Fruit fly (Drosophila melanogaster) whole organism, wandering third instar larva: ENCODE data around the gene CG11396.

Source experiments
- Abd-B ChIP-seq: fragments of >200 bp; optimal IDR thresholded peaks from 2 replicates; lab custom pipeline; 2017; ENCODE audit warnings: missing biosample characterization, missing genetic modification characterization
- CG9705 ChIP-seq: fragments of 200-800 bp; sonication (Bioruptor generic); optimal IDR thresholded peaks from 2 replicates; lab custom pipeline; 2018; ENCODE audit warnings: missing biosample characterization, mild to moderate bottlenecking, missing genetic modification characterization
- CrebA ChIP-seq: fragments of 200-800 bp; sonication (Bioruptor generic); optimal IDR thresholded peaks from 2 replicates; lab custom pipeline; 2016; ENCODE audit warnings: missing biosample characterization, mild to moderate bottlenecking, missing genetic modification characterization, borderline replicate concordance
- Dfd ChIP-seq: fragments of >200 bp; optimal IDR thresholded peaks from 2 replicates; lab custom pipeline; 2017; ENCODE audit warnings: missing biosample characterization, missing genetic modification characterization
- GATAd ChIP-seq: sonication (Bioruptor generic); optimal IDR thresholded peaks from 2 replicates; lab custom pipeline; 2016; ENCODE audit warnings: missing biosample characterization, missing genetic modification characterization
- HLH106 ChIP-seq: fragments of 200-800 bp; optimal IDR thresholded peaks from 3 replicates; lab custom pipeline; 2019; ENCODE audit warnings: missing biosample characterization, mild to moderate bottlenecking, missing genetic modification characterization, moderate library complexity
- Hnf4 ChIP-seq: fragments of 200-800 bp; sonication (Bioruptor generic); optimal IDR thresholded peaks from 2 replicates; lab custom pipeline; 2016; ENCODE audit warnings: missing biosample characterization, mild to moderate bottlenecking, missing genetic modification characterization
- Hr78 ChIP-seq: fragments of >200 bp; optimal IDR thresholded peaks from 2 replicates; lab custom pipeline; 2017; ENCODE audit warnings: missing biosample characterization, missing genetic modification characterization
- Hr83 ChIP-seq: fragments of 200-300 bp; sonication (Bioruptor generic); optimal IDR thresholded peaks from 2 replicates; lab custom pipeline; 2016; ENCODE audit warnings: missing biosample characterization, mild to moderate bottlenecking, missing genetic modification characterization, moderate library complexity; ENCODE audit not compliant: poor library complexity, severe bottlenecking
- Jra ChIP-seq: sonication (Bioruptor generic); optimal IDR thresholded peaks from 2 replicates; lab custom pipeline; 2016; ENCODE audit warnings: missing biosample characterization, missing genetic modification characterization
- Mio ChIP-seq: sonication (Bioruptor generic); optimal IDR thresholded peaks from 2 replicates; lab custom pipeline; 2016; ENCODE audit warnings: missing biosample characterization, missing genetic modification characterization
- Myc ChIP-seq: fragments of >200 bp; optimal IDR thresholded peaks from 2 replicates; lab custom pipeline; 2017
- N ChIP-seq: fragments of >200 bp; optimal IDR thresholded peaks from 2 replicates; lab custom pipeline; 2018; ENCODE audit warnings: missing biosample characterization, missing external identifiers, missing genetic modification characterization
- OdsH ChIP-seq: fragments of 200-800 bp; sonication (Bioruptor generic); optimal IDR thresholded peaks from 2 replicates; lab custom pipeline; 2016; ENCODE audit warnings: missing biosample characterization, mild to moderate bottlenecking, missing genetic modification characterization
- Rel ChIP-seq, 2 experiments: fragments of 200-800 bp; sonication (Bioruptor generic) in 1 of 2; optimal IDR thresholded peaks; 2 replicates in 1 of 2; 3 replicates in 1 of 2; lab custom pipeline; 2016 to 2019; ENCODE audit warnings: mild to moderate bottlenecking in 2 of 2, missing biosample characterization in 2 of 2, missing genetic modification characterization in 2 of 2, moderate library complexity in 1 of 2
- Sp1 ChIP-seq: fragments of 200-800 bp; sonication (Bioruptor generic); optimal IDR thresholded peaks from 3 replicates; lab custom pipeline; 2019; ENCODE audit warnings: missing biosample characterization, mild to moderate bottlenecking, missing genetic modification characterization, moderate library complexity
- Vsx2 ChIP-seq: fragments of 200-300, 225-300 bp; sonication (Bioruptor generic); optimal IDR thresholded peaks from 2 replicates; lab custom pipeline; 2018; ENCODE audit warnings: missing biosample characterization, missing genetic modification characterization; ENCODE audit not compliant: partially characterized antibody
- br ChIP-seq: fragments of 200-800 bp; sonication (Bioruptor generic); optimal IDR thresholded peaks from 2 replicates; lab custom pipeline; 2016; ENCODE audit warnings: missing biosample characterization, missing genetic modification characterization
- brk ChIP-seq: fragments of 200-800 bp; sonication (Bioruptor generic); optimal IDR thresholded peaks from 2 replicates; lab custom pipeline; 2016; ENCODE audit warnings: missing biosample characterization, mild to moderate bottlenecking, missing genetic modification characterization
- dmrt93B ChIP-seq: fragments of 200-800 bp; sonication (Bioruptor generic); optimal IDR thresholded peaks from 2 replicates; lab custom pipeline; 2018; ENCODE audit warnings: missing biosample characterization, mild to moderate bottlenecking, missing genetic modification characterization
- dsf ChIP-seq: sonication (Bioruptor generic); optimal IDR thresholded peaks from 2 replicates; lab custom pipeline; 2016; ENCODE audit warnings: missing biosample characterization, missing genetic modification characterization, borderline replicate concordance
- foxo ChIP-seq, 2 experiments: fragments of 200-800 bp; sonication (Bioruptor generic); optimal IDR thresholded peaks; 2 replicates in 1 of 2; 3 replicates in 1 of 2; lab custom pipeline; 2016 to 2017; ENCODE audit warnings: missing biosample characterization in 2 of 2, missing genetic modification characterization in 2 of 2
- fru ChIP-seq: fragments of 200-800 bp; sonication (Bioruptor generic); optimal IDR thresholded peaks from 3 replicates; lab custom pipeline; 2016; ENCODE audit warnings: missing biosample characterization, mild to moderate bottlenecking, missing genetic modification characterization
- h ChIP-seq: fragments of 200-800 bp; sonication (Bioruptor generic); optimal IDR thresholded peaks from 3 replicates; lab custom pipeline; 2016; ENCODE audit warnings: missing biosample characterization, mild to moderate bottlenecking, missing genetic modification characterization
- jim ChIP-seq: fragments of 175-275, 200-325 bp; sonication (Bioruptor generic); optimal IDR thresholded peaks from 2 replicates; lab custom pipeline; 2016; ENCODE audit warnings: missing biosample characterization, mild to moderate bottlenecking, missing genetic modification characterization
- lola ChIP-seq: fragments of >200 bp; optimal IDR thresholded peaks from 2 replicates; lab custom pipeline; 2017; ENCODE audit warnings: missing biosample characterization, missing genetic modification characterization
- psq ChIP-seq: fragments of 200-800 bp; sonication (Bioruptor generic); optimal IDR thresholded peaks from 3 replicates; lab custom pipeline; 2017; ENCODE audit warnings: missing biosample characterization, mild to moderate bottlenecking, missing genetic modification characterization, moderate library complexity
- rgr ChIP-seq: fragments of 200-800 bp; sonication (Bioruptor generic); optimal IDR thresholded peaks from 3 replicates; lab custom pipeline; 2016; ENCODE audit warnings: missing biosample characterization, mild to moderate bottlenecking, missing genetic modification characterization
- sage ChIP-seq: fragments of 200-800 bp; sonication (Bioruptor generic); optimal IDR thresholded peaks from 2 replicates; lab custom pipeline; 2016; ENCODE audit warnings: missing biosample characterization, mild to moderate bottlenecking, missing genetic modification characterization
- sv ChIP-seq: fragments of 200-800 bp; sonication (Bioruptor generic); optimal IDR thresholded peaks from 3 replicates; lab custom pipeline; 2016; ENCODE audit warnings: missing biosample characterization, missing genetic modification characterization
- tai ChIP-seq: sonication (Bioruptor generic); optimal IDR thresholded peaks from 2 replicates; lab custom pipeline; 2016; ENCODE audit warnings: missing biosample characterization, missing genetic modification characterization
- usp ChIP-seq: fragments of >200 bp; optimal IDR thresholded peaks from 2 replicates; lab custom pipeline; 2017; ENCODE audit warnings: missing biosample characterization, missing genetic modification characterization
- woc ChIP-seq: sonication (Bioruptor generic); optimal IDR thresholded peaks from 2 replicates; lab custom pipeline; 2016; ENCODE audit warnings: missing biosample characterization, mild to moderate bottlenecking, missing genetic modification characterization

Gene CG11396

dm6 chr3L:20800208-20800607, 12.3 kb upstream of the CG11396 start, which contains the start of gene Spc105R:
TSS of gene Spc105R (plus strand) at chr3L:20800410.
- TF ChIP-seq sage (GFP tag; lab: Kevin White, UChicago) = no peak

dm6 chr3L:20798325-20798846, 10.4 kb upstream of the CG11396 start, which contains the start of the genes CG3698 and tzn:
TSS of gene CG3698 (minus strand) at chr3L:20798375.
TSS of gene tzn (plus strand) at chr3L:20798645.
- no peak for TF ChIP-seq fru (GFP tag; lab: Kevin White, UChicago)
- no peak for TF ChIP-seq Dfd (GFP tag; lab: Kevin White, UChicago)
- TF ChIP-seq Hr78 (GFP tag; lab: Kevin White, UChicago) = no peak
- TF ChIP-seq N (GFP tag; lab: Kevin White, UChicago) = no peak
- no peak for TF ChIP-seq woc (GFP tag; lab: Kevin White, UChicago)
- TF ChIP-seq Abd-B (GFP tag; lab: Kevin White, UChicago) = no peak
- TF ChIP-seq Mio (GFP tag; lab: Kevin White, UChicago) = no peak
- peak; percentile 95 for TF ChIP-seq Hr83 (GFP tag; lab: Kevin White, UChicago)
- TF ChIP-seq GATAd (GFP tag; lab: Kevin White, UChicago) = no peak
- TF ChIP-seq foxo (GFP tag; optimal IDR thresholded peaks at IDR 0.05; lab: Kevin White, UChicago) = no peak
- peak; percentile 70 for TF ChIP-seq psq (GFP tag; lab: Kevin White, UChicago)
- TF ChIP-seq usp (GFP tag; lab: Kevin White, UChicago) = no peak
- peak; percentile 85 for TF ChIP-seq Sp1 (GFP tag; lab: Kevin White, UChicago)
- no peak for TF ChIP-seq tai (GFP tag; lab: Kevin White, UChicago)
- no peak for TF ChIP-seq CrebA (GFP tag; lab: Kevin White, UChicago)
- no peak for TF ChIP-seq Hnf4 (GFP tag; lab: Kevin White, UChicago)
- no peak for TF ChIP-seq h (GFP tag; lab: Kevin White, UChicago)
- no peak for TF ChIP-seq jim (GFP tag; lab: Kevin White, UChicago)
- TF ChIP-seq OdsH (GFP tag; lab: Kevin White, UChicago) = peak; percentile 83
- TF ChIP-seq lola = no peak
- peak; percentile 85 for TF ChIP-seq HLH106
- peak; percentile 95 for TF ChIP-seq CG9705 (GFP tag; lab: Kevin White, UChicago)
- peak; percentile 94 for TF ChIP-seq rgr (GFP tag; lab: Kevin White, UChicago)
- TF ChIP-seq Rel (GFP tag; optimal IDR thresholded peaks at IDR 0.05; lab: Kevin White, UChicago) = peak; percentile 17
- peak; percentile 85 for TF ChIP-seq Rel (tag; optimal IDR thresholded peaks at IDR 0.05; lab: Kevin White, UChicago)
- peak; percentile 78 for TF ChIP-seq sv (GFP tag; lab: Kevin White, UChicago)
- TF ChIP-seq Myc (lab: Kevin White, UChicago) = peak; percentile 43
- TF ChIP-seq dmrt93B = peak; percentile 97
- no peak for TF ChIP-seq brk (GFP tag; lab: Kevin White, UChicago)
- TF ChIP-seq Vsx2 (GFP tag; lab: Kevin White, UChicago) = no peak
- no peak for TF ChIP-seq br (GFP tag; lab: Kevin White, UChicago)

dm6 chr3L:20797379-20797778, 9.4 kb upstream of the CG11396 start:
- TF ChIP-seq psq (GFP tag; lab: Kevin White, UChicago) (no peak), dsf (no peak), dmrt93B (no peak), Rel (GFP tag; optimal IDR thresholded peaks at IDR 0.05; lab: Kevin White, UChicago) (no peak), Rel (tag; optimal IDR thresholded peaks at IDR 0.05; lab: Kevin White, UChicago) (no peak), sv (GFP tag; lab: Kevin White, UChicago) (no peak), h (GFP tag; lab: Kevin White, UChicago) (no peak), Vsx2 (GFP tag; lab: Kevin White, UChicago) (no peak), sage (GFP tag; lab: Kevin White, UChicago) (no peak), br (GFP tag; lab: Kevin White, UChicago) (no peak), N (GFP tag; lab: Kevin White, UChicago) (no peak), Jra (GFP tag; lab: Kevin White, UChicago) (no peak), CrebA (GFP tag; lab: Kevin White, UChicago) (no peak), Myc (lab: Kevin White, UChicago) (no peak), foxo (GFP tag; optimal IDR thresholded peaks at IDR 0.05; lab: Kevin White, UChicago) (no peak), Hr78 (GFP tag; lab: Kevin White, UChicago) (no peak), Hr83 (GFP tag; lab: Kevin White, UChicago) (no peak)
